Fruit fly (Drosophila melanogaster) whole organism, embryonic: ENCODE data around the gene msn.

ENCODE experiments used
- B-H1 ChIP-seq: fragments of 200-800 bp; sonication (Bioruptor generic); IDR thresholded peaks from 3 replicates; pipeline ENCODE4 v1.3.6; 2022; ENCODE audit warnings: missing biosample characterization, missing genetic modification characterization
- CG10274 ChIP-seq: fragments of 200-800 bp; sonication (Bioruptor generic); optimal IDR thresholded peaks from 3 replicates; lab custom pipeline; 2017; ENCODE audit warnings: missing biosample characterization, mild to moderate bottlenecking, missing genetic modification characterization
- CG10462 ChIP-seq: fragments of 200-800 bp; sonication (Bioruptor generic); optimal IDR thresholded peaks from 2 replicates; lab custom pipeline; 2016; ENCODE audit warnings: missing biosample characterization, missing genetic modification characterization
- CG10565 ChIP-seq: fragments of 200-800 bp; sonication (Bioruptor generic); optimal IDR thresholded peaks from 3 replicates; lab custom pipeline; 2016; ENCODE audit warnings: missing biosample characterization, mild to moderate bottlenecking, missing genetic modification characterization
- CG12942 ChIP-seq: fragments of 200-800 bp; sonication (Bioruptor generic); optimal IDR thresholded peaks from 3 replicates; lab custom pipeline; 2016; ENCODE audit warnings: missing biosample characterization, missing genetic modification characterization
- CG13296 ChIP-seq: fragments of 200-800 bp; sonication (Bioruptor generic); optimal IDR thresholded peaks from 3 replicates; lab custom pipeline; 2018; ENCODE audit warnings: missing biosample characterization, mild to moderate bottlenecking, missing genetic modification characterization
- CG14014 ChIP-seq: fragments of 200-800 bp; sonication (Bioruptor generic); IDR thresholded peaks from 2 replicates; pipeline ENCODE4 v1.3.6; 2022; ENCODE audit warnings: missing biosample characterization, missing genetic modification characterization
- CG15073 ChIP-seq: fragments of 200-800 bp; sonication (Bioruptor generic); optimal IDR thresholded peaks from 2 replicates; lab custom pipeline; 2016; ENCODE audit warnings: missing biosample characterization, missing genetic modification characterization
- CG1603 ChIP-seq: fragments of 200-800 bp; sonication (Bioruptor generic); optimal IDR thresholded peaks from 2 replicates; lab custom pipeline; 2019; ENCODE audit warnings: missing biosample characterization, mild to moderate bottlenecking, missing genetic modification characterization, moderate library complexity
- CG18011 ChIP-seq: fragments of 200-800 bp; sonication (Bioruptor generic); optimal IDR thresholded peaks from 2 replicates; lab custom pipeline; 2017; ENCODE audit warnings: missing biosample characterization, missing genetic modification characterization, mild to moderate bottlenecking, moderate library complexity, missing genotype
- CG18619 ChIP-seq: fragments of 200-800 bp; sonication (Bioruptor generic); optimal IDR thresholded peaks from 3 replicates; lab custom pipeline; 2017; ENCODE audit warnings: missing biosample characterization, mild to moderate bottlenecking, missing genetic modification characterization
- CG18764 ChIP-seq: fragments of 200-800 bp; sonication (Bioruptor generic); optimal IDR thresholded peaks from 3 replicates; lab custom pipeline; 2016; ENCODE audit warnings: missing biosample characterization, missing genetic modification characterization
- CG4282 ChIP-seq: fragments of 200-800 bp; sonication (Bioruptor generic); optimal IDR thresholded peaks from 2 replicates; lab custom pipeline; 2016; ENCODE audit warnings: missing biosample characterization, missing genetic modification characterization
- CG4730 ChIP-seq: fragments of 200-800 bp; sonication (Bioruptor generic); IDR thresholded peaks from 2 replicates; pipeline ENCODE4 v1.3.6; 2022; ENCODE audit warnings: missing biosample characterization, missing genetic modification characterization
- CG6654 ChIP-seq: fragments of 200-800 bp; sonication (Bioruptor generic); optimal IDR thresholded peaks from 2 replicates; lab custom pipeline; 2017; ENCODE audit warnings: missing biosample characterization, mild to moderate bottlenecking, missing genetic modification characterization
- CG8290 ChIP-seq, 3 experiments: fragments of 200-800 bp; sonication (Bioruptor generic); optimal IDR thresholded peaks; 2 replicates each; lab custom pipeline; 2016 to 2019; ENCODE audit warnings: missing biosample characterization in 3 of 3, missing genetic modification characterization in 3 of 3, mild to moderate bottlenecking in 2 of 3, moderate library complexity in 1 of 3
- CG9932 ChIP-seq: fragments of 200-800 bp; sonication (Bioruptor generic); IDR thresholded peaks from 2 replicates; pipeline ENCODE4 v1.3.6; 2022; ENCODE audit warnings: missing biosample characterization, missing genetic modification characterization
- D19B ChIP-seq: fragments of 200-800 bp; sonication (Bioruptor generic); optimal IDR thresholded peaks from 2 replicates; lab custom pipeline; 2017; ENCODE audit warnings: missing biosample characterization, mild to moderate bottlenecking, missing genetic modification characterization
- Dek ChIP-seq: fragments of 200-800 bp; sonication (Bioruptor generic); optimal IDR thresholded peaks from 3 replicates; lab custom pipeline; 2019; ENCODE audit warnings: missing biosample characterization, mild to moderate bottlenecking, missing genetic modification characterization, moderate library complexity
- Dip3 ChIP-seq: fragments of 200-800 bp; sonication (Bioruptor generic); optimal IDR thresholded peaks from 3 replicates; lab custom pipeline; 2016; ENCODE audit warnings: missing biosample characterization, missing genetic modification characterization
- Elba2 ChIP-seq: fragments of 200-800 bp; sonication (Bioruptor generic); optimal IDR thresholded peaks from 3 replicates; lab custom pipeline; 2016; ENCODE audit warnings: missing biosample characterization, missing genetic modification characterization
- Ets97D ChIP-seq: fragments of 200-800 bp; sonication (Bioruptor generic); optimal IDR thresholded peaks from 3 replicates; lab custom pipeline; 2016; ENCODE audit warnings: missing biosample characterization, missing genetic modification characterization
- Fer2 ChIP-seq: fragments of 200-800 bp; sonication (Bioruptor generic); optimal IDR thresholded peaks from 2 replicates; lab custom pipeline; 2018; ENCODE audit warnings: missing biosample characterization, mild to moderate bottlenecking, missing genetic modification characterization, moderate library complexity
- GATAe ChIP-seq: fragments of 200-800 bp; sonication (Bioruptor generic); conservative IDR thresholded peaks from 2 replicates; pipeline ENCODE4 v1.3.6; 2022; ENCODE audit warnings: missing biosample characterization, missing genetic modification characterization
- Med ChIP-seq: fragments of 200-800 bp; sonication (Bioruptor generic); peaks from one replicate; lab custom pipeline; 2016; ENCODE audit warnings: missing biosample characterization, missing genetic modification characterization, mild to moderate bottlenecking, inconsistent platforms, moderate library complexity
- Neu2 ChIP-seq: fragments of 200-800 bp; sonication (Bioruptor generic); optimal IDR thresholded peaks from 3 replicates; lab custom pipeline; 2016; ENCODE audit warnings: missing biosample characterization, missing genetic modification characterization, borderline replicate concordance
- Oaz ChIP-seq: fragments of 200-800 bp; sonication (Bioruptor generic); IDR thresholded peaks from 2 replicates; pipeline ENCODE4 v1.3.6; 2022; ENCODE audit warnings: missing biosample characterization, missing genetic modification characterization
- abd-A ChIP-seq: fragments of 200-800 bp; sonication (Bioruptor generic); optimal IDR thresholded peaks from 3 replicates; lab custom pipeline; 2019; ENCODE audit warnings: missing biosample characterization, mild to moderate bottlenecking, missing genetic modification characterization, moderate library complexity
- bab2 ChIP-seq: fragments of 200-800 bp; sonication (Bioruptor generic); optimal IDR thresholded peaks from 2 replicates; lab custom pipeline; 2016; ENCODE audit warnings: missing biosample characterization, missing genetic modification characterization
- bigmax ChIP-seq: fragments of 200-800 bp; sonication (Bioruptor generic); optimal IDR thresholded peaks from 2 replicates; lab custom pipeline; 2018; ENCODE audit warnings: missing biosample characterization, mild to moderate bottlenecking, missing genetic modification characterization
- cas ChIP-seq: fragments of 200-800 bp; sonication (Bioruptor generic); IDR thresholded peaks from 2 replicates; pipeline ENCODE4 v1.3.6; 2022; ENCODE audit warnings: missing biosample characterization, missing genetic modification characterization
- crp ChIP-seq, 2 experiments: fragments of 200-800 bp; sonication (Bioruptor generic); optimal IDR thresholded peaks; 2 replicates in 1 of 2; 3 replicates in 1 of 2; lab custom pipeline; 2017; ENCODE audit warnings: missing biosample characterization in 2 of 2, missing genetic modification characterization in 2 of 2, mild to moderate bottlenecking in 1 of 2, moderate library complexity in 1 of 2
- disco-r ChIP-seq: fragments of 200-800 bp; sonication (Bioruptor generic); optimal IDR thresholded peaks from 2 replicates; lab custom pipeline; 2016; ENCODE audit warnings: missing biosample characterization, missing genetic modification characterization
- dpn ChIP-seq, 2 experiments: fragments of 200-800 bp; sonication (Bioruptor generic); optimal IDR thresholded peaks; 3 replicates each; lab custom pipeline; 2016; ENCODE audit warnings: missing biosample characterization in 2 of 2, missing genetic modification characterization in 2 of 2
- ems ChIP-seq: fragments of 200-800 bp; sonication (Bioruptor generic); optimal IDR thresholded peaks from 3 replicates; lab custom pipeline; 2016; ENCODE audit warnings: missing biosample characterization, missing genetic modification characterization
- ewg ChIP-seq: fragments of 200-800 bp; sonication (Bioruptor generic); optimal IDR thresholded peaks from 3 replicates; lab custom pipeline; 2017; ENCODE audit warnings: mild to moderate bottlenecking, missing biosample characterization, missing genetic modification reagents, missing genetic modification characterization
- fd102C ChIP-seq: fragments of 200-800 bp; sonication (Bioruptor generic); optimal IDR thresholded peaks from 2 replicates; lab custom pipeline; 2018; ENCODE audit warnings: missing biosample characterization, mild to moderate bottlenecking, missing genetic modification characterization, moderate library complexity
- fd3F ChIP-seq: fragments of 200-800 bp; sonication (Bioruptor generic); optimal IDR thresholded peaks from 2 replicates; lab custom pipeline; 2018; ENCODE audit warnings: missing biosample characterization, mild to moderate bottlenecking, missing genetic modification characterization, moderate library complexity
- fd96Cb ChIP-seq: fragments of 200-800 bp; sonication (Bioruptor generic); optimal IDR thresholded peaks from 2 replicates; lab custom pipeline; 2018; ENCODE audit warnings: missing biosample characterization, mild to moderate bottlenecking, missing genetic modification characterization, moderate library complexity
- gsb ChIP-seq: fragments of 200-800 bp; sonication (Bioruptor generic); IDR thresholded peaks from 2 replicates; pipeline ENCODE4 v1.3.6; 2022; ENCODE audit warnings: missing biosample characterization, missing genetic modification characterization
- h ChIP-seq: fragments of >200 bp; optimal IDR thresholded peaks from 2 replicates; lab custom pipeline; 2017
- kay ChIP-seq: fragments of 200-800 bp; sonication (Bioruptor generic); optimal IDR thresholded peaks from 2 replicates; lab custom pipeline; 2016; ENCODE audit warnings: missing biosample characterization, missing genetic modification characterization
- pho ChIP-seq: fragments of 200-800 bp; sonication (Bioruptor generic); optimal IDR thresholded peaks from 2 replicates; lab custom pipeline; 2016; ENCODE audit warnings: missing biosample characterization, missing genetic modification characterization
- pita ChIP-seq: fragments of 200-800 bp; sonication (Bioruptor generic); optimal IDR thresholded peaks from 2 replicates; lab custom pipeline; 2017; ENCODE audit warnings: missing biosample characterization, mild to moderate bottlenecking, missing genetic modification characterization
- sc ChIP-seq, 3 experiments: fragments of >200 bp in 2 of 3; fragments of 200-800 bp in 1 of 3; sonication (Bioruptor generic) in 1 of 3; optimal IDR thresholded peaks; 2 replicates in 2 of 3; 3 replicates in 1 of 3; lab custom pipeline; 2017; ENCODE audit warnings: mild to moderate bottlenecking in 1 of 3, missing biosample characterization in 1 of 3, missing genetic modification characterization in 1 of 3, missing genetic modification reagents in 1 of 3
- sens-2 ChIP-seq: fragments of 200-800 bp; sonication (Bioruptor generic); IDR thresholded peaks from 2 replicates; pipeline ENCODE4 v1.3.6; 2022; ENCODE audit warnings: missing biosample characterization, missing genetic modification characterization
- sim ChIP-seq: fragments of 200-800 bp; sonication (Bioruptor generic); IDR thresholded peaks from 2 replicates; pipeline ENCODE4 v1.3.6; 2022; ENCODE audit warnings: missing biosample characterization, missing genetic modification characterization
- wor ChIP-seq: fragments of 200-800 bp; sonication (Bioruptor generic); IDR thresholded peaks from 2 replicates; pipeline ENCODE4 v1.3.6; 2022; ENCODE audit warnings: missing biosample characterization, missing genetic modification characterization

Gene msn

DNA sequence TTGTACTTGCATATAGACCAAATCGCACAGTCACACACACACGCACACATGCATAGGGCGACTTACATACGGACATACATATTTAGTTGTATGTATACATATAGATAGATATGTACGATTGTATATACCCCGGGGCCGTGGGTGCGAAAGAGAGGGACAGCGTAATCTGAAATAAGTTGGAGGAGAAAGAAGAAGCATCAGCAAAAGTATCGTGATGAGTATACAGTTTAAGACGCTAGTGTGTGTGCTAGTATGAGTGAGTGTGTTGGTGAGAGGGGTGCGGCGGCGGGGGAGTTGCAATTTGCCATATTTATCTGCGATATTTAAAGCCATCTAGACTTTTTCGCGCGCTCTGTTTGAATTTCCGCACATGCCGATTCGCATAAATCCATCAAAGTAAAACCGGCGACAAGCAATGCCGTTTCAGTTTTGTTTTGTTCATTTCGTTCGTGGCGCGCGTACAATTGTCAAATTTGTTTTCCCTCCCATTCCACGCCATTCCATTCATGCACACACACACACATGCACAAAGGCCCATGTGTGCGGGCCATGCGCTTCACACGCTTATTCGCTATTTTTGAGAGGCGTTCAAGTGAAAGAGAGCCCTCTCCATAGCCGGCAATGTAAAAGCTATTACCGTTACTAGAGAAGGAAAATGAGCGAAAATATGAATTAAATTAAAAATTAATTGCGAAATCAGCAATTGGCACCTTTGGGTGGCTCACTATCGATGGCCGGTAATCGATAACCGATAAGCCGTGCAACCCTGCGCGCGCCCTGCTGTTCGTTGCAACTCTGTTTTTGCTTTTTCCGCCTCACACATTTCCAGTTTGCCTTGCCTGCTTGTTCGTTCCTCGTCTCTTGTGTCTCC lies 48.8 kb upstream of the msn start (continued):
- no peak for TF ChIP-seq CG10565 (GFP tag; lab: Kevin White, UChicago)
- TF ChIP-seq Ets97D (GFP tag; lab: Kevin White, UChicago): peak; percentile 98
- TF ChIP-seq B-H1 (GFP tag; lab: Robert Waterston, UW): peak; percentile 58; the same call in 2 of the 3 replicates
- peak; percentile 74 for TF ChIP-seq ems (GFP tag; lab: Kevin White, UChicago)
- peak; percentile 61 for TF ChIP-seq Oaz (GFP tag; lab: Robert Waterston, UW)
- TF ChIP-seq sens-2 (GFP tag; lab: Robert Waterston, UW): peak; percentile 84
- no peak for TF ChIP-seq abd-A
- peak; percentile 88 for TF ChIP-seq CG1603 (tag; lab: Kevin White, UChicago)
- peak; percentile 74; the same call in 1 of the 2 replicates for TF ChIP-seq cas (GFP tag; lab: Robert Waterston, UW)
- peak; percentile 75 for TF ChIP-seq sim
- TF ChIP-seq ewg (GFP tag; lab: Kevin White, UChicago): peak; percentile 90
- TF ChIP-seq wor: 0 out of 2 replicates have a peak, but pooled peaks have one; percentile 18
- peak; percentile 35 to 84 for TF ChIP-seq dpn (GFP tag; optimal IDR thresholded peaks at IDR 0.05; lab: Kevin White, UChicago)
- peak; percentile 62 for TF ChIP-seq bigmax
- peak; percentile 93 for TF ChIP-seq CG13296 (GFP tag; lab: Kevin White, UChicago)
- no peak for TF ChIP-seq sc (optimal IDR thresholded peaks at IDR 0.05; lab: Kevin White, UChicago)
- peak; percentile 76 for TF ChIP-seq sc (GFP tag; optimal IDR thresholded peaks at IDR 0.05; lab: Kevin White, UChicago)
- peak; percentile 81 for TF ChIP-seq CG14014 (GFP tag; lab: Robert Waterston, UW)
- TF ChIP-seq disco-r (GFP tag; lab: Kevin White, UChicago): peak; percentile 89
- peak; percentile 81 for TF ChIP-seq Fer2 (tag; lab: Kevin White, UChicago)
- peak; percentile 61 for TF ChIP-seq CG18764
- no peak for TF ChIP-seq GATAe (GFP tag; lab: Robert Waterston, UW)
- no peak for TF ChIP-seq Dek (tag; lab: Kevin White, UChicago)
- peak in 1 of 2 experiments; percentile 74 for TF ChIP-seq crp (GFP tag; optimal IDR thresholded peaks at IDR 0.05; lab: Kevin White, UChicago)
- peak; percentile 59 for TF ChIP-seq CG10462 (GFP tag; lab: Kevin White, UChicago)
- peak; percentile 74 for TF ChIP-seq gsb
- TF ChIP-seq pho (GFP tag; lab: Kevin White, UChicago): peak; percentile 82
- TF ChIP-seq fd102C (GFP tag; lab: Kevin White, UChicago): peak; percentile 67
- TF ChIP-seq CG10274 (GFP tag; lab: Kevin White, UChicago): peak; percentile 74
- no peak for TF ChIP-seq h
- TF ChIP-seq kay (GFP tag; lab: Kevin White, UChicago): no peak
- peak; percentile 68 for TF ChIP-seq CG9932 (GFP tag; lab: Robert Waterston, UW)
- peak; percentile 98 for TF ChIP-seq Med (GFP tag; lab: Kevin White, UChicago)
- TF ChIP-seq D19B: peak; percentile 50
- peak; percentile 20 for TF ChIP-seq fd96Cb (tag; lab: Kevin White, UChicago)
- TF ChIP-seq CG18619 (GFP tag; lab: Kevin White, UChicago): peak; percentile 86
- peak; percentile 63 for TF ChIP-seq CG18011 (GFP tag; lab: Kevin White, UChicago)
- TF ChIP-seq pita: no peak
- TF ChIP-seq CG6654 (GFP tag; lab: Kevin White, UChicago): peak; percentile 44
- TF ChIP-seq Elba2 (GFP tag; lab: Kevin White, UChicago): no peak
- peak; percentile 55 for TF ChIP-seq CG12942
- TF ChIP-seq fd3F (GFP tag; lab: Kevin White, UChicago): peak; percentile 73
- no peak for TF ChIP-seq CG4282 (GFP tag; lab: Kevin White, UChicago)
- TF ChIP-seq bab2: peak; percentile 24
- peak; percentile 65 for TF ChIP-seq CG8290 (GFP tag; optimal IDR thresholded peaks at IDR 0.05; lab: Kevin White, UChicago)
- TF ChIP-seq CG8290 (tag; optimal IDR thresholded peaks at IDR 0.05; lab: Kevin White, UChicago): peak; percentile 89 to 92
- peak; percentile 32 for TF ChIP-seq Neu2 (GFP tag; lab: Kevin White, UChicago)
- peak; percentile 70 for TF ChIP-seq Dip3 (GFP tag; lab: Kevin White, UChicago)
- peak; percentile 38; the same call in 1 of the 2 replicates for TF ChIP-seq CG4730 (GFP tag; lab: Robert Waterston, UW)
- TF ChIP-seq CG15073 (GFP tag; lab: Kevin White, UChicago): no peak
